Fruit fly (Drosophila melanogaster): ENCODE data around the gene CG32086.
"Not testable (repeated sequence)": the region's sequence is repeated elsewhere in the genome, so short reads cannot be mapped to it uniquely, and the experiment has no call there.

CG32086 gene

dm6 chr3L:11593778-11594177 lies 9.9 kb upstream of the CG32086 start (continued):
- peak; percentile 60 for TF ChIP-seq Ets96B (tag; optimal IDR thresholded peaks at IDR 0.05)
- TF ChIP-seq salr (GFP tag; optimal IDR thresholded peaks at IDR 0.05), result peak in 1 of 2 experiments; percentile 28
- peak; percentile 26 for TF ChIP-seq pdm3 (GFP tag; optimal IDR thresholded peaks at IDR 0.05)
- peak; percentile 22 for TF ChIP-seq CG34406 (GFP tag; optimal IDR thresholded peaks at IDR 0.05)
- no peak for TF ChIP-seq Blimp-1 (GFP tag; optimal IDR thresholded peaks at IDR 0.05)
- peak; percentile 35 for TF ChIP-seq CG3032 (tag; optimal IDR thresholded peaks at IDR 0.05)
- TF ChIP-seq Eip78C (GFP tag), result peak; percentile 62
- no peak for TF ChIP-seq Met (GFP tag; optimal IDR thresholded peaks at IDR 0.05)
- TF ChIP-seq topi (GFP tag; optimal IDR thresholded peaks at IDR 0.05), result no peak

- no peak for TF ChIP-seq CG8632 (GFP tag; optimal IDR thresholded peaks at IDR 0.05)
- TF ChIP-seq Hr4 (GFP tag; optimal IDR thresholded peaks at IDR 0.05), result no peak
- 0 out of 3 replicates have a peak, but pooled peaks have one; percentile 8 for TF ChIP-seq CG6163 (GFP tag; IDR thresholded peaks at IDR 0.05)
- peak; percentile 62 for TF ChIP-seq CG7368 (GFP tag; optimal IDR thresholded peaks at IDR 0.05)
Measured at dm6 chr3L:11591803-11592202, 7.9 kb upstream of the CG32086 start.

dm6 chr3L:11591131-11591530 lies 7.3 kb upstream of the CG32086 start, which contains the start of gene CG33268:
CG33268 (minus strand) TSS chr3L:11591231.
- TF ChIP-seq CG4318 (GFP tag; optimal IDR thresholded peaks at IDR 0.05), result no peak
- TF ChIP-seq CG3032 (tag; optimal IDR thresholded peaks at IDR 0.05), result no peak
- TF ChIP-seq CG6808 (GFP tag; optimal IDR thresholded peaks at IDR 0.05), result no peak
- no peak for TF ChIP-seq CG11294 (GFP tag; IDR thresholded peaks at IDR 0.05)
- no peak for TF ChIP-seq CG31627 (GFP tag; optimal IDR thresholded peaks at IDR 0.05)
- TF ChIP-seq CG8632 (GFP tag; optimal IDR thresholded peaks at IDR 0.05), result no peak
- TF ChIP-seq dac (GFP tag; optimal IDR thresholded peaks at IDR 0.05), result no peak
- TF ChIP-seq Blimp-1 (GFP tag; optimal IDR thresholded peaks at IDR 0.05), result no peak
- TF ChIP-seq spab (GFP tag; optimal IDR thresholded peaks at IDR 0.05), result no peak
- no peak for TF ChIP-seq Ets96B (tag; optimal IDR thresholded peaks at IDR 0.05)
- no peak for TF ChIP-seq fd85E (GFP tag; optimal IDR thresholded peaks at IDR 0.05)

- TF ChIP-seq CG8119 (GFP tag; IDR thresholded peaks at IDR 0.05); Smox (GFP tag; optimal IDR thresholded peaks at IDR 0.05); topi (GFP tag; optimal IDR thresholded peaks at IDR 0.05): not testable (repeated sequence)
Measured at dm6 chr3L:11589395-11589794, 5.5 kb upstream of the CG32086 start, which contains the start of gene CG7377. CG7377 (plus strand) TSS chr3L:11589695.

dm6 chr3L:11588594-11588993 lies 4.7 kb upstream of the CG32086 start:
- TF ChIP-seq CG8632 (GFP tag; optimal IDR thresholded peaks at IDR 0.05), result no peak
- 0 out of 3 replicates have a peak, but pooled peaks have one; percentile 42 for TF ChIP-seq CG6163 (GFP tag; IDR thresholded peaks at IDR 0.05)
- TF ChIP-seq fkh (GFP tag; optimal IDR thresholded peaks at IDR 0.05), result peak; percentile 47
- no peak for TF ChIP-seq Hr39 (GFP tag; optimal IDR thresholded peaks at IDR 0.05)

- TF ChIP-seq CG11902 (GFP tag; optimal IDR thresholded peaks at IDR 0.05) (peak; percentile 63), Ets96B (tag; optimal IDR thresholded peaks at IDR 0.05) (peak; percentile 88), Lpt (GFP tag; optimal IDR thresholded peaks at IDR 0.05) (peak; percentile 67), vri (GFP tag; optimal IDR thresholded peaks at IDR 0.05) (peak; percentile 51), CG6792 (GFP tag; optimal IDR thresholded peaks at IDR 0.05) (peak; percentile 80), CG7368 (GFP tag; optimal IDR thresholded peaks at IDR 0.05) (peak; percentile 84), CG8119 (GFP tag; IDR thresholded peaks at IDR 0.05) (peak; percentile 83), CG16779 (tag; optimal IDR thresholded peaks at IDR 0.05) (peak; percentile 81), svp (GFP tag) (peak; percentile 92), Gug (GFP tag; IDR thresholded peaks at IDR 0.05) (peak; percentile 63), CG10631 (GFP tag; optimal IDR thresholded peaks at IDR 0.05) (peak; percentile 80), net (GFP tag; optimal IDR thresholded peaks at IDR 0.05) (peak; percentile 84), cyc (GFP tag; optimal IDR thresholded peaks at IDR 0.05) (peak; percentile 77), fd59A (GFP tag; optimal IDR thresholded peaks at IDR 0.05) (peak; percentile 90), dac (GFP tag; optimal IDR thresholded peaks at IDR 0.05) (peak; percentile 72), salr (GFP tag; optimal IDR thresholded peaks at IDR 0.05) (peak; percentile 52 to 81), topi (GFP tag; optimal IDR thresholded peaks at IDR 0.05) (peak; percentile 87), Hr39 (GFP tag; optimal IDR thresholded peaks at IDR 0.05) (peak; percentile 62), ss (GFP tag; optimal IDR thresholded peaks at IDR 0.05) (peak; percentile 81 to 89), CG9139 (GFP tag; optimal IDR thresholded peaks at IDR 0.05) (peak; percentile 82), CG10669 (GFP tag; optimal IDR thresholded peaks at IDR 0.05) (peak; percentile 92), OdsH (GFP tag; optimal IDR thresholded peaks at IDR 0.05) (peak; percentile 77)
Measured at dm6 chr3L:11587720-11588580, 4.1 kb upstream of the CG32086 start, which contains the start of gene rt. rt (minus strand) TSS chr3L:11587770.
